Fruit fly (Drosophila melanogaster) Kc167 (cell line): ENCODE measurements around the gene CG17104.

Experiments
- insv ChIP-seq: fragments of >200 bp; optimal IDR thresholded peaks from 3 replicates; lab custom pipeline; 2018; ENCODE audit warnings: missing external identifiers
- psq ChIP-seq: fragments of >200 bp; optimal IDR thresholded peaks from 2 replicates; lab custom pipeline; 2017; ENCODE audit warnings: missing external identifiers

DNA sequence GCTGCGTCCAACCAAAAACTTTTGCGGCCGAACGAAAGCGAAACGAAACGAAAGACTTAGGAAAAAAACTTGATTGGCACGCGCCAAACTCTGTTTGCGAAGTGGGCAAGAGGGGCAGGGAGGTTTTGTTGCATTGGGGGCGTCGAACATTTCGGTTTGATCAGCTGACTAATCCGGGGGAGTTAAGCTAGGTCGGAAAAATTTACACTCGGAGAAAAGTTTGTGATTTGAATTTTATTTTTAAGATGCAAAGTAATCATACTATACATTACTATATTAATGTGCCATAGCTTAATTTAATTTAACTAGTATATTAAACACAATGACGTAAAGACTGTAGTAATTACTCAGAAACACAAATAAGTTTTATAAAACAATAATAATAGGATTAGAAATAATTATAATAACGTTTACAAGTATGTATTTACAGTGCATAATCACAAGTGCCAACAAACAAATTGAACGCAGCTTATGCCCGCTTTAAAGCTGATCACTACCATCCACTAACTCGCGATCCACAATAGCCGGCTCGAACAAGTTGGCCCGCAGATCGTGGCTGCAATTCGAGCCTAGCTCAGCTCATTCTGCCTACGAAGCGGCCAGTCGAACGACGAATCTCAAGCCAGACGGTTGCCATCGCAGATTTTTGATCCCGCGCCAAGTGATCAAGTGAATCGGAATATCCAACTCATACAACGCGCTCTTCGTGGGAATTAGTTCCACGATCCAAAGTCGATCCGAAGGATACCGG lies 15.3 kb upstream of the CG17104 start, which contains the start of gene CG31871:
- TF ChIP-seq insv = no peak
- TF ChIP-seq psq (lab: Kevin White, UChicago) = no peak
